Worm (Caenorhabditis elegans): ENCODE measurements around the gene Y54G2A.52.

DNA sequence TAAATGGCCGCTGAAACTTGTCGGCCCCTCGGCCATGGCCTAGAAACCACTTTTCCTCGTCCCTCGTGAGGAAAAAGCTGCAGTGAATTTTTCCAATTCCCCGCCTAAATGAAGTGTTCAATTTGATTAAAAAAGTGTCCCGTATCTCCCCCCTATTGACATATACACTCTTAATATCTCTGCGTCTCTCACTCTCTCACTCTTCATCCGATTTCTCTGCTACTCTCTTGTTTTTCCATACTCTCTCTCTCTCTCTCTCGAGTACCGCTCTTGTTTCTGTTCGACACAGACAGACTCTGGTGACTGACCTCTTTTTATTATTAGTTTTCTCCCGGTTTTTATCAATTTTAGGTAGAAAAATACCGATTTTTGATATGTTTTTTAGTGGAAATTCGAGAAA, 13.4 kb downstream of the Y54G2A.52 start:
- TF ChIP-seq nhr-237 (tag; optimal IDR thresholded peaks at IDR 0.05) (no peak), unc-120 (tag; optimal IDR thresholded peaks at IDR 0.05; ENCODE audit: poor library complexity, severe bottlenecking) (no peak), mls-2 (tag; optimal IDR thresholded peaks at IDR 0.05) (no peak), lsy-2 (tag; optimal IDR thresholded peaks at IDR 0.05) (no peak), pha-4 (tag; optimal IDR thresholded peaks at IDR 0.05) (peak; percentile 71), unc-39 (tag; optimal IDR thresholded peaks at IDR 0.05) (no peak), lin-32 (GFP tag; optimal IDR thresholded peaks at IDR 0.05) (no peak), mep-1 (tag; optimal IDR thresholded peaks at IDR 0.05) (no peak), elt-3 (tag; optimal IDR thresholded peaks at IDR 0.05) (no peak), nhr-76 (tag; optimal IDR thresholded peaks at IDR 0.05) (no peak)

Measured in whole organism, mixed stage, embryonic.